Worm (Caenorhabditis elegans) whole organism, early embryonic: Measurements from ENCODE around the gene B0395.3.

Experiments
- aly-1 ChIP-seq: sonication (generic microtip); optimal IDR thresholded peaks from 2 replicates; lab custom pipeline; 2016; ENCODE audit warnings: missing genetic modification characterization, missing compliant biosample characterization
- ama-1 ChIP-seq: fragments of 150-350 bp; optimal IDR thresholded peaks from 2 replicates; lab custom pipeline; 2014
- ceh-13 ChIP-seq: fragments of 200-800 bp; sonication (Bioruptor generic); optimal IDR thresholded peaks from 2 replicates; lab custom pipeline; 2018; ENCODE audit warnings: mild to moderate bottlenecking, missing genetic modification characterization, missing compliant biosample characterization
- ceh-36 ChIP-seq: sonication (generic microtip); optimal IDR thresholded peaks from 2 replicates; lab custom pipeline; 2016; ENCODE audit warnings: missing genetic modification characterization, inconsistent platforms, missing compliant biosample characterization
- pes-1 ChIP-seq: fragments of 200-800 bp; sonication (Bioruptor generic); IDR thresholded peaks from 2 replicates; pipeline ENCODE4 v1.3.6; 2022; ENCODE audit warnings: missing genetic modification reagents, missing genetic modification characterization, missing compliant biosample characterization
- scrt-1 ChIP-seq: fragments of 200-800 bp; sonication (Bioruptor generic); IDR thresholded peaks from 2 replicates; pipeline ENCODE4 v1.3.6; 2022; ENCODE audit warnings: missing genetic modification characterization, missing compliant biosample characterization
- sea-1 ChIP-seq: fragments of 200-800 bp; sonication (Bioruptor generic); conservative IDR thresholded peaks from 2 replicates; pipeline ENCODE4 v1.3.6; 2022; ENCODE audit warnings: missing genetic modification characterization, missing compliant biosample characterization
- tbx-37 ChIP-seq: fragments of 200-800 bp; sonication (Bioruptor generic); conservative IDR thresholded peaks from 2 replicates; pipeline ENCODE4 v1.3.6; 2022; ENCODE audit warnings: missing genetic modification reagents, missing genetic modification characterization, missing compliant biosample characterization

- no peak for TF ChIP-seq aly-1 (tag; lab: Kevin White, UChicago)
- TF ChIP-seq ama-1 (lab: Kevin White, UChicago) = no peak
- TF ChIP-seq ceh-36 (tag; lab: Kevin White, UChicago) = no peak
- no peak for TF ChIP-seq tbx-37 (GFP tag; lab: Robert Waterston, UW)
- no peak for TF ChIP-seq ceh-13 (GFP tag; lab: Kevin White, UChicago)
- TF ChIP-seq sea-1 (GFP tag; lab: Robert Waterston, UW) = no peak
- TF ChIP-seq scrt-1 (GFP tag; lab: Robert Waterston, UW) = no peak
- TF ChIP-seq pes-1 (GFP tag; lab: Robert Waterston, UW) = no peak
Measured at ce11 chrX:16087842-16088241, 47.8 kb upstream of the B0395.3 start.
